Fruit fly (Drosophila melanogaster): ENCODE measurements around the gene PGRP-LD.

Gene PGRP-LD

DNA sequence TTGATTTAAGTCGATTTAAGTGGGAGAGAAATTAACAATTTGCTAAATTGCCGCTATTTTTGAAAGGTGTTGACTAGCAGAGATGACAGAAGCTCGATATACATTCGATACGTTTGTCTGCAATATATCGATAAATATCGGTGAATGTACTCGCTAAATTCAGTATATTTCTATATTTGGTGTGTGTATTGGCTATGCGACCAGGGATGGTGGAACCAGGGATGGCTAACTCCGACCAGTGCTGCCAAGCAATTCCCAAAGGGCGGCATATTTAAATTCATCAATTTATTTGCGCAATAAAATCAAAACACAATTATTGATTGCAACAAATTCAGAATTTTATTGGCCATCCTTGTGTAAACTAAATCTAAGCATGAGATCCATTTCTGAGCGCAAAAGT is 33.2 kb downstream of the PGRP-LD start, which contains the start of gene mad2 (continued):
- TF ChIP-seq CG18599 (GFP tag; optimal IDR thresholded peaks at IDR 0.05) (no peak), gcm2 (GFP tag; optimal IDR thresholded peaks at IDR 0.05) (no peak), stwl (tag; optimal IDR thresholded peaks at IDR 0.05) (peak; percentile 80), inv (GFP tag; IDR thresholded peaks at IDR 0.05; ENCODE audit: partially characterized antibody) (peak; percentile 44; the same call in 1 of the 2 replicates), E2f2 (GFP tag; IDR thresholded peaks at IDR 0.05) (peak; percentile 100), Gug (GFP tag; IDR thresholded peaks at IDR 0.05) (no peak), ato (GFP tag; IDR thresholded peaks at IDR 0.05; ENCODE audit: partially characterized antibody) (0 out of 2 replicates have a peak, but pooled peaks have one; percentile 11), YL-1 (GFP tag; optimal IDR thresholded peaks at IDR 0.05) (peak; percentile 13), CG1832 (GFP tag; optimal IDR thresholded peaks at IDR 0.05) (no peak), Stat92E (GFP tag; optimal IDR thresholded peaks at IDR 0.05) (peak in 1 of 3 experiments; percentile 67), CG9797 (GFP tag; optimal IDR thresholded peaks at IDR 0.05) (peak; percentile 92), Sry-β (GFP tag; optimal IDR thresholded peaks at IDR 0.05) (no peak), Adf1 (GFP tag; IDR thresholded peaks at IDR 0.05) (no peak), Atf6 (GFP tag; IDR thresholded peaks at IDR 0.05) (no peak), ara (GFP tag; IDR thresholded peaks at IDR 0.05) (no peak), CG12744 (GFP tag; optimal IDR thresholded peaks at IDR 0.05) (no peak), H2.0 (GFP tag; IDR thresholded peaks at IDR 0.05) (no peak), fu2 (GFP tag; optimal IDR thresholded peaks at IDR 0.05) (no peak), dmrt11E (tag; optimal IDR thresholded peaks at IDR 0.05) (no peak), tll (GFP tag; optimal IDR thresholded peaks at IDR 0.05) (no peak), CG10431 (GFP tag; optimal IDR thresholded peaks at IDR 0.05) (no peak), Side (GFP tag; optimal IDR thresholded peaks at IDR 0.05) (no peak), CG13287 (GFP tag; IDR thresholded peaks at IDR 0.05; ENCODE audit: partially characterized antibody) (peak; percentile 81), Dref (GFP tag; IDR thresholded peaks at IDR 0.05) (peak; percentile 96), pita (GFP tag; optimal IDR thresholded peaks at IDR 0.05) (peak; percentile 94), CG10366 (GFP tag; IDR thresholded peaks at IDR 0.05) (no peak), tio (GFP tag; optimal IDR thresholded peaks at IDR 0.05) (no peak), Hand (GFP tag; optimal IDR thresholded peaks at IDR 0.05) (no peak), CG4404 (GFP tag; IDR thresholded peaks at IDR 0.05) (no peak), CG6791 (GFP tag; IDR thresholded peaks at IDR 0.05; ENCODE audit: partially characterized antibody) (peak; percentile 74), Myb (GFP tag; optimal IDR thresholded peaks at IDR 0.05) (peak; percentile 82), dan (GFP tag; IDR thresholded peaks at IDR 0.05) (no peak), CG17829 (tag; optimal IDR thresholded peaks at IDR 0.05) (peak; percentile 25), wek (GFP tag; optimal IDR thresholded peaks at IDR 0.05) (no peak), E2f1 (GFP tag; IDR thresholded peaks at IDR 0.05) (no peak), CG1529 (GFP tag; optimal IDR thresholded peaks at IDR 0.05) (no peak), bcd (GFP tag; optimal IDR thresholded peaks at IDR 0.05) (no peak), btn (GFP tag; optimal IDR thresholded peaks at IDR 0.05) (no peak), trh (GFP tag; optimal IDR thresholded peaks at IDR 0.05) (no peak), onecut (GFP tag; IDR thresholded peaks at IDR 0.05) (peak; percentile 34; the same call in 1 of the 2 replicates), CG8281 (tag; optimal IDR thresholded peaks at IDR 0.05) (no peak), Spps (tag; optimal IDR thresholded peaks at IDR 0.05) (no peak), Dll (GFP tag; IDR thresholded peaks at IDR 0.05; ENCODE audit: partially characterized antibody) (peak; percentile 70), CG4820 (GFP tag; optimal IDR thresholded peaks at IDR 0.05) (no peak), Rx (GFP tag; IDR thresholded peaks at IDR 0.05) (no peak), HLH3B (GFP tag; IDR thresholded peaks at IDR 0.05) (no peak), grn (GFP tag; optimal IDR thresholded peaks at IDR 0.05) (no peak), CG15479 (GFP tag; optimal IDR thresholded peaks at IDR 0.05) (peak; percentile 85), CG6683 (GFP tag; optimal IDR thresholded peaks at IDR 0.05) (no peak), CG17568 (GFP tag; optimal IDR thresholded peaks at IDR 0.05) (no peak), wor (GFP tag; IDR thresholded peaks at IDR 0.05) (no peak)
